Fruit fly (Drosophila melanogaster): ENCODE measurements around the gene Glyp.

Glyp gene

DNA sequence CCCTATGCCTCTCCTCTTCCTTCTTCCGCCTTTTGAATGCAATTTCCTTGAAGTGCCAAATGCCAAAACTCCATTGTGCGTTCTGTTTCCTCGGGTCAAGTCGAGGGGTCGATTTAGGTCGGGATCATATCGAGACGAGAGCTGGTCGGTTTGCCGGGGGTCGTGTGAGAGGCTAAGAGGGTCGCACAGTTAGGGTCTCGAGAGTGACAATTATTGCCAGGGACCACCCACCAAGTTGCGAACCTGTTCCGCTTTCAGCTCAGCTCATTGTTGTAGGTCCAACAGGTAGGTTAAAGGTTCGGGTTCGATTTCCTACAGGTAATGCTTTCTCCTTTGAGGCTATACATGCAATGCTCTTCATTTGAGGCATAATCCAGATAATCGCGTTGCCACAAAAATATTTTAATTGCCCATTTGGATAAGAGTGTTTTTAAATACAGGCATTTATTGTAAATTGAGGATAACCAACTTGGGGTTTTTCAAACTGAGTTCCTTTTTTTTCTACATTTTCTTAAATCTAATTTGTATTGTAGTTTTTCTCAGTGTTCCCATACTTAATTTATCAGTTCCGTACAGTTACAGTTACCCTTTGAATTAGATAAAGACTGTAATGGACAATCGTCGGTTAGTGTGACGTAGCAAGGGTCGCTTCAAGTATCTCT is 42.0 kb downstream of the Glyp start (continued):
- TF ChIP-seq Oaz (GFP tag; IDR thresholded peaks at IDR 0.05) (no peak), BtbVII (GFP tag; optimal IDR thresholded peaks at IDR 0.05) (no peak), CG15514 (GFP tag; optimal IDR thresholded peaks at IDR 0.05) (no peak), grn (GFP tag; optimal IDR thresholded peaks at IDR 0.05) (peak; percentile 4), CG31441 (GFP tag; IDR thresholded peaks at IDR 0.05) (no peak), ham (GFP tag; IDR thresholded peaks at IDR 0.05) (no peak), CG7271 (tag; optimal IDR thresholded peaks at IDR 0.05) (no peak), fu2 (GFP tag; optimal IDR thresholded peaks at IDR 0.05) (no peak), gem (tag; optimal IDR thresholded peaks at IDR 0.05) (peak; percentile 49), CG12155 (GFP tag; optimal IDR thresholded peaks at IDR 0.05) (no peak), mam (GFP tag; optimal IDR thresholded peaks at IDR 0.05) (no peak), klu (GFP tag; IDR thresholded peaks at IDR 0.05) (no peak), al (GFP tag; IDR thresholded peaks at IDR 0.05) (no peak), pb (GFP tag; optimal IDR thresholded peaks at IDR 0.05) (no peak), usp (GFP tag; optimal IDR thresholded peaks at IDR 0.05) (no peak), ERR (GFP tag; optimal IDR thresholded peaks at IDR 0.05) (no peak), gfzf (GFP tag; optimal IDR thresholded peaks at IDR 0.05) (no peak), sna (GFP tag; IDR thresholded peaks at IDR 0.05; ENCODE audit: partially characterized antibody) (no peak), CG15479 (GFP tag; optimal IDR thresholded peaks at IDR 0.05) (peak; percentile 92), jumu (GFP tag; optimal IDR thresholded peaks at IDR 0.05) (no peak), CG9797 (GFP tag; optimal IDR thresholded peaks at IDR 0.05) (no peak), chinmo (GFP tag; IDR thresholded peaks at IDR 0.05; ENCODE audit: partially characterized antibody) (no peak), inv (GFP tag; IDR thresholded peaks at IDR 0.05; ENCODE audit: partially characterized antibody) (no peak), Deaf1 (tag; optimal IDR thresholded peaks at IDR 0.05) (no peak), CG4360 (GFP tag; IDR thresholded peaks at IDR 0.05) (0 out of 2 replicates have a peak, but pooled peaks have one; percentile 16), CG12659 (GFP tag; optimal IDR thresholded peaks at IDR 0.05) (no peak), CG5245 (GFP tag; optimal IDR thresholded peaks at IDR 0.05) (no peak), Elba2 (GFP tag; optimal IDR thresholded peaks at IDR 0.05) (no peak), CG6654 (GFP tag; optimal IDR thresholded peaks at IDR 0.05) (no peak), Spps (tag; optimal IDR thresholded peaks at IDR 0.05) (no peak), CG9727 (GFP tag; optimal IDR thresholded peaks at IDR 0.05) (peak; percentile 15), CG7372 (GFP tag; IDR thresholded peaks at IDR 0.05) (no peak), CG7786 (GFP tag; optimal IDR thresholded peaks at IDR 0.05) (no peak), Dp (GFP tag; optimal IDR thresholded peaks at IDR 0.05) (no peak), caup (GFP tag; optimal IDR thresholded peaks at IDR 0.05; ENCODE audit: severe bottlenecking) (no peak), Hmx (GFP tag; optimal IDR thresholded peaks at IDR 0.05) (no peak), CG32767 (GFP tag; IDR thresholded peaks at IDR 0.05) (no peak), knrl (GFP tag; IDR thresholded peaks at IDR 0.05; ENCODE audit: partially characterized antibody) (no peak), Dek (tag; optimal IDR thresholded peaks at IDR 0.05) (no peak), E2f2 (GFP tag; IDR thresholded peaks at IDR 0.05) (no peak), gt (GFP tag; IDR thresholded peaks at IDR 0.05) (no peak), tll (GFP tag; optimal IDR thresholded peaks at IDR 0.05) (no peak), CG3163 (GFP tag; optimal IDR thresholded peaks at IDR 0.05) (no peak), CG31365 (tag; optimal IDR thresholded peaks at IDR 0.05) (no peak), MTF-1 (GFP tag; optimal IDR thresholded peaks at IDR 0.05; ENCODE audit: borderline replicate concordance) (no peak), gcm (GFP tag; optimal IDR thresholded peaks at IDR 0.05) (no peak), B-H1 (GFP tag; IDR thresholded peaks at IDR 0.05) (no peak), CG15601 (tag; optimal IDR thresholded peaks at IDR 0.05) (no peak), kni (GFP tag; optimal IDR thresholded peaks at IDR 0.05) (peak; percentile 4), ssp (GFP tag; IDR thresholded peaks at IDR 0.05) (no peak)
